Worm (Caenorhabditis elegans) whole organism, L3 larva: ENCODE data around the gene F14D2.11.

Source experiments
- ama-1 ChIP-seq: fragments of 150-350 bp; optimal IDR thresholded peaks from 2 replicates; lab custom pipeline; 2018
- elt-2 ChIP-seq: sonication (generic microtip); optimal IDR thresholded peaks from 2 replicates; lab custom pipeline; 2016; ENCODE audit warnings: missing genetic modification reagents, mild to moderate bottlenecking, missing genetic modification characterization, missing compliant biosample characterization
- nhr-12 ChIP-seq: fragments of 150-350 bp; optimal IDR thresholded peaks from 2 replicates; lab custom pipeline; 2014; ENCODE audit warnings: missing biosample characterization, missing genetic modification characterization
- tbx-2 ChIP-seq: sonication (generic microtip); optimal IDR thresholded peaks from 2 replicates; lab custom pipeline; 2016; ENCODE audit warnings: mild to moderate bottlenecking, missing genetic modification characterization, missing compliant biosample characterization

ce11 chrII:3349820-3350291 lies 8.0 kb upstream of the F14D2.11 start, which contains the start of gene F14D2.8:
- no peak for TF ChIP-seq elt-2 (tag; lab: Kevin White, UChicago)
- no peak for TF ChIP-seq ama-1 (lab: Kevin White, UChicago)
- no peak for TF ChIP-seq nhr-12 (tag; lab: Kevin White, UChicago)
- no peak for TF ChIP-seq tbx-2 (tag; lab: Kevin White, UChicago)
